Fruit fly (Drosophila melanogaster) whole organism, pupa: ENCODE data around the gene CG3251.

ENCODE experiments used
- CG10348 ChIP-seq: fragments of 200-800 bp; sonication (Bioruptor generic); IDR thresholded peaks from 2 replicates; pipeline ENCODE4 v1.3.6; 2022; ENCODE audit warnings: missing biosample characterization, missing genetic modification characterization
- CG12605 ChIP-seq: fragments of 200-800 bp; sonication (Bioruptor generic); IDR thresholded peaks from 2 replicates; pipeline ENCODE4 v1.3.6; 2022; ENCODE audit warnings: missing biosample characterization, missing genetic modification characterization
- CG13204 ChIP-seq: fragments of 200-800 bp; sonication (Bioruptor generic); optimal IDR thresholded peaks from 2 replicates; lab custom pipeline; 2018; ENCODE audit warnings: missing biosample characterization, mild to moderate bottlenecking, missing genetic modification characterization, moderate library complexity
- CG14655 ChIP-seq: fragments of 200-800 bp; sonication (Bioruptor generic); optimal IDR thresholded peaks from 3 replicates; lab custom pipeline; 2017; ENCODE audit warnings: mild to moderate bottlenecking, missing biosample characterization, missing genetic modification reagents, missing genetic modification characterization
- CG15710 ChIP-seq: fragments of 200-800 bp; sonication (Bioruptor generic); optimal IDR thresholded peaks from 2 replicates; lab custom pipeline; 2018; ENCODE audit warnings: missing biosample characterization, mild to moderate bottlenecking, missing genetic modification characterization, moderate library complexity
- CG17806 ChIP-seq: fragments of 200-800 bp; sonication (Bioruptor generic); optimal IDR thresholded peaks from 2 replicates; lab custom pipeline; 2018; ENCODE audit warnings: missing biosample characterization, mild to moderate bottlenecking, missing genetic modification characterization, moderate library complexity
- CG32121 ChIP-seq: fragments of 200-800 bp; sonication (Bioruptor generic); IDR thresholded peaks from 2 replicates; pipeline ENCODE4 v1.3.6; 2022; ENCODE audit warnings: missing biosample characterization, missing genetic modification characterization
- CG34367 ChIP-seq: fragments of 200-800 bp; sonication (Bioruptor generic); optimal IDR thresholded peaks from 2 replicates; lab custom pipeline; 2018; ENCODE audit warnings: missing biosample characterization, mild to moderate bottlenecking, missing genetic modification characterization
- CG4496 ChIP-seq: fragments of 200-800 bp; sonication (Bioruptor generic); IDR thresholded peaks from 3 replicates; pipeline ENCODE4 v1.3.6; 2022; ENCODE audit warnings: missing biosample characterization, missing genetic modification characterization
- CG8159 ChIP-seq: fragments of 200-800 bp; sonication (Bioruptor generic); optimal IDR thresholded peaks from 3 replicates; lab custom pipeline; 2018; ENCODE audit warnings: missing biosample characterization, mild to moderate bottlenecking, missing genetic modification characterization, moderate library complexity
- CG8301 ChIP-seq: fragments of 200-800 bp; sonication (Bioruptor generic); optimal IDR thresholded peaks from 2 replicates; lab custom pipeline; 2018; ENCODE audit warnings: missing biosample characterization, mild to moderate bottlenecking, missing genetic modification characterization
- CG9948 ChIP-seq: fragments of 200-800 bp; sonication (Bioruptor generic); optimal IDR thresholded peaks from 2 replicates; lab custom pipeline; 2018; ENCODE audit warnings: missing biosample characterization, mild to moderate bottlenecking, missing genetic modification characterization, moderate library complexity
- D1 ChIP-seq: fragments of 200-800 bp; sonication (Bioruptor generic); optimal IDR thresholded peaks from 2 replicates; lab custom pipeline; 2018; ENCODE audit warnings: missing biosample characterization, mild to moderate bottlenecking, missing genetic modification characterization, moderate library complexity
- EcR ChIP-seq: fragments of 200-800 bp; sonication (Bioruptor generic); optimal IDR thresholded peaks from 3 replicates; lab custom pipeline; 2019; ENCODE audit warnings: missing biosample characterization, missing genetic modification characterization, mild to moderate bottlenecking, moderate library complexity, missing genetic modification reagents
- Ets98B ChIP-seq: fragments of 200-800 bp; sonication (Bioruptor generic); IDR thresholded peaks from 2 replicates; pipeline ENCODE4 v1.3.6; 2022; ENCODE audit warnings: missing biosample characterization, missing genetic modification characterization
- Pif1A ChIP-seq: fragments of 200-800 bp; sonication (Bioruptor generic); optimal IDR thresholded peaks from 3 replicates; lab custom pipeline; 2016; ENCODE audit warnings: missing biosample characterization, missing genetic modification characterization
- Pif1B ChIP-seq: fragments of 200-800 bp; sonication (Bioruptor generic); optimal IDR thresholded peaks from 3 replicates; lab custom pipeline; 2016; ENCODE audit warnings: missing biosample characterization, missing genetic modification characterization
- Snoo ChIP-seq: fragments of 200-800 bp; sonication (Bioruptor generic); optimal IDR thresholded peaks from 3 replicates; lab custom pipeline; 2017; ENCODE audit warnings: missing biosample characterization, mild to moderate bottlenecking, missing genetic modification characterization, inconsistent platforms
- fd96Ca ChIP-seq: fragments of 200-800 bp; sonication (Bioruptor generic); IDR thresholded peaks from 3 replicates; pipeline ENCODE4 v1.3.6; 2022; ENCODE audit warnings: missing biosample characterization, missing genetic modification characterization
- gl ChIP-seq: fragments of 200-800 bp; sonication (Bioruptor generic); optimal IDR thresholded peaks from 2 replicates; lab custom pipeline; 2018; ENCODE audit warnings: missing biosample characterization, mild to moderate bottlenecking, missing genetic modification characterization
- rn ChIP-seq: fragments of 200-800 bp; sonication (Bioruptor generic); IDR thresholded peaks from 2 replicates; pipeline ENCODE4 v1.3.6; 2022; ENCODE audit warnings: missing biosample characterization, missing genetic modification characterization

The CG3251 gene

dm6 chr2L:4687211-4687610, 3.3 kb downstream of the CG3251 start, which contains the start of gene Elba3:
Elba3 (plus strand) TSS chr2L:4687511.
- TF ChIP-seq CG4496 (GFP tag; lab: Robert Waterston, UW) (no peak), rn (GFP tag; lab: Robert Waterston, UW) (no peak), CG13204 (GFP tag; lab: Kevin White, UChicago) (no peak), fd96Ca (GFP tag; lab: Robert Waterston, UW) (no peak), D1 (no peak), CG15710 (no peak), CG32121 (GFP tag; lab: Robert Waterston, UW) (no peak), Snoo (no peak), Pif1B (GFP tag; lab: Kevin White, UChicago) (no peak), CG17806 (tag; lab: Kevin White, UChicago) (no peak), Pif1A (GFP tag; lab: Kevin White, UChicago) (no peak), CG14655 (no peak), EcR (GFP tag; lab: Kevin White, UChicago) (no peak), CG9948 (tag; lab: Kevin White, UChicago) (no peak)

- TF ChIP-seq Ets98B (GFP tag; lab: Robert Waterston, UW) (no peak), CG17806 (tag; lab: Kevin White, UChicago) (no peak), CG10348 (GFP tag; lab: Robert Waterston, UW) (no peak), D1 (no peak), rn (GFP tag; lab: Robert Waterston, UW) (no peak), CG14655 (no peak), gl (tag; lab: Kevin White, UChicago) (no peak), Pif1A (GFP tag; lab: Kevin White, UChicago) (no peak), CG8159 (tag; lab: Kevin White, UChicago) (no peak), CG9948 (tag; lab: Kevin White, UChicago) (no peak), CG32121 (GFP tag; lab: Robert Waterston, UW) (no peak)
- TF ChIP-seq, all 21 proteins: peak for 0
Measured at dm6 chr2L:4684361-4684760, 6.1 kb downstream of the CG3251 start, which contains the start of gene Elba1. Elba1 (minus strand) TSS chr2L:4684461.

dm6 chr2L:4682377-4682776, 8.1 kb downstream of the CG3251 start, which contains the start of gene CG11929:
CG11929 (plus strand) TSS chr2L:4682677.
- TF ChIP-seq Snoo, result no peak
- no peak for TF ChIP-seq EcR (GFP tag; lab: Kevin White, UChicago)
- no peak for TF ChIP-seq Pif1A (GFP tag; lab: Kevin White, UChicago)
- TF ChIP-seq CG14655, result no peak
- TF ChIP-seq CG9948 (tag; lab: Kevin White, UChicago), result no peak
- no peak for TF ChIP-seq CG32121 (GFP tag; lab: Robert Waterston, UW)
- TF ChIP-seq CG34367, result no peak
- no peak for TF ChIP-seq CG8301 (tag; lab: Kevin White, UChicago)
- TF ChIP-seq CG8159 (tag; lab: Kevin White, UChicago), result no peak
- no peak for TF ChIP-seq D1
- no peak for TF ChIP-seq CG13204 (GFP tag; lab: Kevin White, UChicago)
- TF ChIP-seq CG4496 (GFP tag; lab: Robert Waterston, UW), result no peak
- no peak for TF ChIP-seq fd96Ca (GFP tag; lab: Robert Waterston, UW)
- no peak for TF ChIP-seq rn (GFP tag; lab: Robert Waterston, UW)
- TF ChIP-seq CG17806 (tag; lab: Kevin White, UChicago), result no peak

DNA sequence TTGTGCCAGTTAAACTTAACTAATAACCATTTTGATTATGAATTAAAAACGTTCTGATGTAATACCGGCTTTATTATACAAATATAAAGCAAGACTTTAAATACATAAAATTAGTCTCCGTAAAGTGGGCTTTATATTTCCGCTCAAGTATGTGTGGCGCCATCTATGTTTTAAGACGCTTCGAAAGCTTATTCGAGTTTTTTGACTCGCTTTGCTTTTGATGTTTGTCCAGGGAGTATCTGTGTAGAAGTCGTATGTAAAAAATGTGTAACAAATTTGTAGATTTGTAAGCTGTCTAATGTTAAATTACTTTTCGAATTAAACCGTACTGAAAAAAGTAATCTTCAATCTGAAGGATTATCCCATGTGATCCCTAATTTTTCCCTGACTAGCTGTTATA, 29.6 kb downstream of the CG3251 start:
- TF ChIP-seq CG10348 (GFP tag; lab: Robert Waterston, UW) (no peak), D1 (peak; percentile 14)

DNA sequence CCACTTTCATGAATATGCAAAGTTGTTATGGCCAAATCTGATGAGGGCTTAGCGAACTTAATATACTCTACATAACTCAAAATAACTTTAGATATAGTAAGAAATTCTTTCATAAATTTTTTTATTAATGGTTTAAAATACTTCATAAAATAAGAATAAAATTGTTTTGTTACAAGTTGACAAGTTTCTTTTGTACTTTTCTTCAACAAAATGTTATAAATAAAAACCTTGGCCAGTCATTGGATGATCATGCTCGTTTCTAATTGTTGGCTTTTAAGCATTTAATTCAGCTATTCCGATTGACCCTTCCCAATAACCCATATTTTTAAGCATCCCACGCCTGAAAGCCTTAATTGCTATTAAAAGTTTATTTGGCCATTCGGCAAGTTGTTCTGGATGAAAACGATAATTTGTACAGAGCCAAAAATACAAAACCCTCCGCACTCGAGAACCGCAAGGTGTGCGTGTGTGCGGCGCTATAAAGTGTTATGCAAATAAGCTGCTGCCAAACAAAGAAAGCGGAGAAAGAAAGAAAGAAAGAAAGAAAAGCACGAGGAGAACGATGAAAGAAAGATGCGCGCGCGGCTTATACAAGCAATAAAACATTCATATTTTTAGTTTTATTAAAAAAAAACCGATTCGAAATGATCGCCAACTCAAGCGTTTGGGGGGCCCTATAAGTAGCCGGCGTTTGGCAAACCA, 39.6 kb downstream of the CG3251 start, which contains the start of gene CG3355:
TSS of gene CG3355 (plus strand) at position 652 of the 702 bp plus-strand sequence.
- TF ChIP-seq CG12605 (GFP tag; lab: Robert Waterston, UW) (no peak), Snoo (peak; percentile 26), CG14655 (no peak)

DNA sequence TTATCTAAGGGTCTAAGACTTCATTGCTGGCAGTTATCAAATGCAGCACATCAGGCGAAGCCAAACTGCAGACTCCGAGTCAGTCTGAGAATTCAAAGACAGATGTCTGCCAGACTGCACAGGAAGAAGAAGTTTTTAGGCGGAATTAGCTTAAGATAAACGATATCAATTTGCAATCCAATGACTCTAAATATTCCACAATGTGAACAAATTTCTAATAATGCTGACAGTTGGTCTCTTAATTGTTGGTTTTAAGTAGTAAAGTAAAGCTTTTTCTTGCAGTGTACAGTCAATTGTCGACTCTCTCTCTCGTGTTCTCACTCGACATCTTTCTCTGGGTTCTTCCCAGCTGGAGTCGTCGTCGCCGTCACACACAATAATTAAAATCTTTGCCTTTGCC, 41.7 kb downstream of the CG3251 start:
- TF ChIP-seq CG14655 (peak; percentile 90), CG8159 (tag; lab: Kevin White, UChicago) (no peak), fd96Ca (GFP tag; lab: Robert Waterston, UW) (peak; percentile 67; the same call in 1 of the 3 replicates), D1 (no peak), rn (GFP tag; lab: Robert Waterston, UW) (no peak), CG4496 (GFP tag; lab: Robert Waterston, UW) (peak; percentile 84), CG32121 (GFP tag; lab: Robert Waterston, UW) (no peak), CG17806 (tag; lab: Kevin White, UChicago) (peak; percentile 24), Ets98B (GFP tag; lab: Robert Waterston, UW) (peak; percentile 58), Snoo (no peak), CG9948 (tag; lab: Kevin White, UChicago) (peak; percentile 34), Pif1B (GFP tag; lab: Kevin White, UChicago) (peak; percentile 24), CG13204 (GFP tag; lab: Kevin White, UChicago) (no peak), gl (tag; lab: Kevin White, UChicago) (no peak), CG34367 (no peak), CG12605 (GFP tag; lab: Robert Waterston, UW) (peak; percentile 49; the same call in 1 of the 2 replicates), EcR (GFP tag; lab: Kevin White, UChicago) (no peak), Pif1A (GFP tag; lab: Kevin White, UChicago) (peak; percentile 50), CG15710 (no peak), CG8301 (tag; lab: Kevin White, UChicago) (peak; percentile 87), CG10348 (GFP tag; lab: Robert Waterston, UW) (no peak)
